Fruit fly (Drosophila melanogaster): ENCODE data around the gene CG43056.
A peak's percentile ranks its signal among the peaks of the same experiment; 100 is the strongest.

The CG43056 gene

DNA sequence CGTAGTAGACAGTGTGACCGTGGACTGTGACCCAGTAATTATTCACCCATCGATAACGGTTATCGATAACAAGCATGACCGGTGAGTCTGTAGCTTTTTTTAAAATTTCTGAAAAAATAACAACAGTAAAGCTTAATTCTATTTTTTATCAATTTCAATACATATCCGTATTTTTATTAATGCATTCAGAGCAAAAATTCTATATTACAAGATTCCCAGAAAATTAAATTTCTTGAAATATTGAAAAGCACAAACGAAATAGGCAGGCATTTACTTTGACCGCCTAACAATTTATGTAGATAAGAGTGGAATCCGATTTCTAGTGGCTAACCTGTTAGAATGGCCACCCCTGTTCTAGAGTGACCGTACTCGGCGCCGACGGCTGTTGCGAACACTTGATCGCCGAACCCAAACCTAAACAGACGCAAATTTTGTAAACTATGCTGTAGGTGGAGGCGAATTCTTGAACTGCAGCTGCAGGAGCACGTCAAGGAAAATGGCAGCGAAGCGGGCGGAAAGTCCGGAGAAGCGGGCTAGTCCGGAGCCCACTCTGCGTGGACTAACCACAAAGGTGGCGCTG is 43.7 kb upstream of the CG43056 start, which contains the start of gene CG3652 (continued):
- TF ChIP-seq CG11696 (GFP tag; IDR thresholded peaks at IDR 0.05) (no peak), br (optimal IDR thresholded peaks at IDR 0.05) (no peak), Drgx (GFP tag; IDR thresholded peaks at IDR 0.05) (no peak), ranshi (GFP tag; IDR thresholded peaks at IDR 0.05) (no peak), CG6654 (GFP tag; optimal IDR thresholded peaks at IDR 0.05) (no peak), Hr51 (GFP tag; optimal IDR thresholded peaks at IDR 0.05) (no peak), Lhr (GFP tag; optimal IDR thresholded peaks at IDR 0.05) (peak; percentile 21), CG4282 (GFP tag; optimal IDR thresholded peaks at IDR 0.05) (no peak), z (GFP tag; IDR thresholded peaks at IDR 0.05) (no peak), dmrt99B (tag; optimal IDR thresholded peaks at IDR 0.05) (no peak), cwo (GFP tag; optimal IDR thresholded peaks at IDR 0.05) (no peak), CG15514 (GFP tag; optimal IDR thresholded peaks at IDR 0.05) (peak; percentile 42), CG4707 (GFP tag; optimal IDR thresholded peaks at IDR 0.05) (no peak), C15 (GFP tag; IDR thresholded peaks at IDR 0.05) (no peak), twi (tag; optimal IDR thresholded peaks at IDR 0.05) (no peak), CG11560 (tag; IDR thresholded peaks at IDR 0.05) (no peak), gem (tag; optimal IDR thresholded peaks at IDR 0.05) (no peak), sr (GFP tag; IDR thresholded peaks at IDR 0.05) (no peak), CG8478 (optimal IDR thresholded peaks at IDR 0.05) (no peak), Max (GFP tag; optimal IDR thresholded peaks at IDR 0.05) (peak; percentile 33), h (optimal IDR thresholded peaks at IDR 0.05) (no peak), pb (GFP tag; optimal IDR thresholded peaks at IDR 0.05) (no peak), knrl (GFP tag; IDR thresholded peaks at IDR 0.05; ENCODE audit: partially characterized antibody) (peak; percentile 47; the same call in 2 of the 3 replicates), HLH54F (GFP tag; optimal IDR thresholded peaks at IDR 0.05) (peak; percentile 23), Nf-YB (GFP tag; optimal IDR thresholded peaks at IDR 0.05) (no peak), Dfd (GFP tag; optimal IDR thresholded peaks at IDR 0.05) (no peak), Dad (GFP tag; optimal IDR thresholded peaks at IDR 0.05) (peak; percentile 9), tll (GFP tag; optimal IDR thresholded peaks at IDR 0.05) (no peak), CG43689 (GFP tag; IDR thresholded peaks at IDR 0.05) (no peak), Hey (tag; optimal IDR thresholded peaks at IDR 0.05) (no peak), CG7271 (tag; optimal IDR thresholded peaks at IDR 0.05) (no peak), otp (GFP tag; IDR thresholded peaks at IDR 0.05) (no peak), kah (GFP tag; optimal IDR thresholded peaks at IDR 0.05) (no peak), Ptx1 (GFP tag; IDR thresholded peaks at IDR 0.05) (peak; percentile 18; the same call in 1 of the 2 replicates), Blimp-1 (GFP tag; optimal IDR thresholded peaks at IDR 0.05) (no peak), CG1529 (GFP tag; optimal IDR thresholded peaks at IDR 0.05) (no peak), pum (GFP tag; optimal IDR thresholded peaks at IDR 0.05) (peak; percentile 35), Dll (GFP tag; IDR thresholded peaks at IDR 0.05; ENCODE audit: partially characterized antibody) (peak; percentile 62; the same call in 3 of the 4 replicates), fd64A (GFP tag; optimal IDR thresholded peaks at IDR 0.05) (no peak), Dip2 (GFP tag; IDR thresholded peaks at IDR 0.05) (no peak), CG15011 (GFP tag; optimal IDR thresholded peaks at IDR 0.05) (no peak), CG10209 (GFP tag; optimal IDR thresholded peaks at IDR 0.05) (no peak), Scr (GFP tag; IDR thresholded peaks at IDR 0.05; ENCODE audit: partially characterized antibody) (peak; percentile 60), CG14965 (GFP tag; optimal IDR thresholded peaks at IDR 0.05; ENCODE audit: borderline replicate concordance) (no peak), CG13296 (GFP tag; optimal IDR thresholded peaks at IDR 0.05) (no peak), CG13424 (tag; optimal IDR thresholded peaks at IDR 0.05) (peak; percentile 28), PHDP (tag; optimal IDR thresholded peaks at IDR 0.05) (no peak), jumu (GFP tag; optimal IDR thresholded peaks at IDR 0.05) (peak; percentile 30), CG15479 (GFP tag; optimal IDR thresholded peaks at IDR 0.05) (no peak), sc (optimal IDR thresholded peaks at IDR 0.05) (no peak), sc (GFP tag; optimal IDR thresholded peaks at IDR 0.05) (no peak)

Measured in whole organism, embryonic.